Worm (Caenorhabditis elegans) whole organism, L1 larva: ENCODE measurements around the gene nhr-268.

Experiments used
- C16A3.4 ChIP-seq: fragments of 150-350 bp; optimal IDR thresholded peaks from 2 replicates; lab custom pipeline; 2014; ENCODE audit warnings: missing biosample characterization, missing genetic modification characterization
- C34B4.2 ChIP-seq: sonication (generic microtip); optimal IDR thresholded peaks from 2 replicates; lab custom pipeline; 2017; ENCODE audit warnings: mild to moderate bottlenecking, missing genetic modification characterization, missing compliant biosample characterization
- F16B12.6 ChIP-seq: fragments of 150-350 bp; optimal IDR thresholded peaks from 2 replicates; lab custom pipeline; 2014; ENCODE audit warnings: missing biosample characterization, missing genetic modification characterization
- Y116A8C.19 ChIP-seq: sonication (generic microtip); optimal IDR thresholded peaks from 2 replicates; lab custom pipeline; 2016; ENCODE audit warnings: missing compliant biosample characterization, missing genetic modification characterization, borderline replicate concordance
- aly-2 ChIP-seq: fragments of 150-350 bp; optimal IDR thresholded peaks from 2 replicates; lab custom pipeline; 2014; ENCODE audit warnings: missing biosample characterization, missing genetic modification characterization
- blmp-1 ChIP-seq: fragments of 150-350 bp; optimal IDR thresholded peaks from 2 replicates; lab custom pipeline; 2014; ENCODE audit warnings: missing biosample characterization, missing genetic modification characterization
- ces-1 ChIP-seq: fragments of 150-350 bp; optimal IDR thresholded peaks from 2 replicates; lab custom pipeline; 2014; ENCODE audit warnings: missing biosample characterization, missing genetic modification reagents, missing genetic modification characterization
- dpl-1 ChIP-seq, 3 experiments: fragments of 150-350 bp in 2 of 3; sonication (generic microtip) in 1 of 3; optimal IDR thresholded peaks; 2 replicates each; lab custom pipeline; 2014 to 2017; ENCODE audit warnings: missing biosample characterization in 3 of 3, missing genetic modification characterization in 3 of 3, missing genetic modification reagents in 3 of 3
- dsc-1 ChIP-seq: sonication (generic microtip); optimal IDR thresholded peaks from 2 replicates; lab custom pipeline; 2016; ENCODE audit warnings: mild to moderate bottlenecking, missing genetic modification characterization, missing compliant biosample characterization
- efl-1 ChIP-seq, 4 experiments: fragments of 150-350 bp; optimal IDR thresholded peaks in 3 of 4; peaks in 1 of 4; 1 replicate in 1 of 4; 2 replicates in 3 of 4; lab custom pipeline; 2014; ENCODE audit warnings: missing biosample characterization in 2 of 4, missing genetic modification characterization in 2 of 4, missing genetic modification reagents in 2 of 4
- efl-3 ChIP-seq: fragments of 200-800 bp; sonication (Bioruptor generic); optimal IDR thresholded peaks from 2 replicates; lab custom pipeline; 2018; ENCODE audit warnings: mild to moderate bottlenecking, missing genetic modification characterization, missing compliant biosample characterization
- egl-13 ChIP-seq: sonication (generic microtip); optimal IDR thresholded peaks from 2 replicates; lab custom pipeline; 2016; ENCODE audit warnings: missing genotype, missing genetic modification reagents, missing genetic modification characterization, missing compliant biosample characterization
- egl-27 ChIP-seq, 2 experiments: fragments of 150-350 bp in 1 of 2; sonication (generic microtip); optimal IDR thresholded peaks; 3 replicates each; lab custom pipeline; 2017 to 2018; ENCODE audit warnings: missing biosample characterization in 2 of 2, missing genetic modification characterization in 2 of 2, missing genetic modification reagents in 2 of 2
- elt-2 ChIP-seq: sonication (generic microtip); optimal IDR thresholded peaks from 2 replicates; lab custom pipeline; 2016; ENCODE audit warnings: missing genetic modification characterization, mild to moderate bottlenecking, inconsistent platforms, missing compliant biosample characterization, missing genetic modification reagents
- elt-3 ChIP-seq, 6 experiments: fragments of 150-350 bp in 1 of 6; sonication (generic microtip); optimal IDR thresholded peaks; 2 replicates each; lab custom pipeline; 2017 to 2018; ENCODE audit warnings: missing biosample characterization in 6 of 6, missing genetic modification characterization in 6 of 6, inconsistent platforms in 1 of 6
- fkh-10 ChIP-seq: sonication (generic microtip); optimal IDR thresholded peaks from 2 replicates; lab custom pipeline; 2017; ENCODE audit warnings: missing biosample characterization, missing genetic modification reagents, missing genetic modification characterization
- fkh-8 ChIP-seq: sonication (generic microtip); optimal IDR thresholded peaks from 2 replicates; lab custom pipeline; 2016; ENCODE audit warnings: mild to moderate bottlenecking, missing genetic modification characterization, missing compliant biosample characterization
- grh-1 ChIP-seq: fragments of 200-800 bp; sonication (Bioruptor generic); IDR thresholded peaks from 2 replicates; pipeline ENCODE4 v1.3.6; 2022; ENCODE audit warnings: missing genetic modification reagents, missing genetic modification characterization, missing compliant biosample characterization
- hlh-17 ChIP-seq: fragments of 200-800 bp; sonication (Bioruptor generic); optimal IDR thresholded peaks from 2 replicates; lab custom pipeline; 2018; ENCODE audit warnings: missing genetic modification characterization, mild to moderate bottlenecking, missing compliant biosample characterization, moderate library complexity, borderline replicate concordance
- irx-1 ChIP-seq: sonication (generic microtip); optimal IDR thresholded peaks from 2 replicates; lab custom pipeline; 2016; ENCODE audit warnings: missing genetic modification characterization, missing compliant biosample characterization
- lin-13 ChIP-seq: fragments of 150-350 bp; optimal IDR thresholded peaks from 2 replicates; lab custom pipeline; 2014; ENCODE audit warnings: missing biosample characterization, missing genetic modification reagents, missing genetic modification characterization
- lin-14 ChIP-seq: fragments of 200-800 bp; sonication (Bioruptor generic); optimal IDR thresholded peaks from 2 replicates; lab custom pipeline; 2018; ENCODE audit warnings: mild to moderate bottlenecking, missing genetic modification characterization, moderate library complexity, missing compliant biosample characterization
- lsy-2 ChIP-seq, 2 experiments: fragments of 150-350 bp; optimal IDR thresholded peaks; 2 replicates each; lab custom pipeline; 2014; ENCODE audit warnings: missing biosample characterization in 2 of 2, missing genetic modification characterization in 2 of 2
- mab-9 ChIP-seq: fragments of 200-800 bp; sonication (Bioruptor generic); IDR thresholded peaks from 2 replicates; pipeline ENCODE4 v1.3.6; 2022; ENCODE audit warnings: missing genetic modification reagents, missing genetic modification characterization, missing compliant biosample characterization
- nhr-12 ChIP-seq: sonication (generic microtip); optimal IDR thresholded peaks from 2 replicates; lab custom pipeline; 2017; ENCODE audit warnings: missing biosample characterization, missing genetic modification characterization
- nhr-19 ChIP-seq: fragments of 200-800 bp; sonication (Bioruptor generic); conservative IDR thresholded peaks from 2 replicates; pipeline ENCODE4 v1.3.6; 2022; ENCODE audit warnings: missing genetic modification characterization, missing compliant biosample characterization
- nhr-237 ChIP-seq: fragments of 150-350 bp; optimal IDR thresholded peaks from 2 replicates; lab custom pipeline; 2014; ENCODE audit warnings: missing biosample characterization, missing genetic modification characterization
- nhr-47 ChIP-seq: sonication (generic microtip); optimal IDR thresholded peaks from 2 replicates; lab custom pipeline; 2016; ENCODE audit warnings: mild to moderate bottlenecking, missing genetic modification characterization, moderate library complexity, missing compliant biosample characterization
- nhr-71 ChIP-seq: sonication (generic microtip); optimal IDR thresholded peaks from 2 replicates; lab custom pipeline; 2016; ENCODE audit warnings: mild to moderate bottlenecking, missing genetic modification characterization, moderate library complexity, missing compliant biosample characterization
- nhr-76 ChIP-seq: sonication (generic microtip); optimal IDR thresholded peaks from 2 replicates; lab custom pipeline; 2017; ENCODE audit warnings: missing biosample characterization, missing genetic modification characterization
- nhr-84 ChIP-seq: sonication (generic microtip); optimal IDR thresholded peaks from 2 replicates; lab custom pipeline; 2017; ENCODE audit warnings: missing biosample characterization, missing genetic modification characterization
- nhr-85 ChIP-seq: sonication (generic microtip); peaks from one replicate; lab custom pipeline; 2016; ENCODE audit warnings: missing genetic modification characterization, inconsistent platforms, missing compliant biosample characterization
- nhr-90 ChIP-seq: sonication (generic microtip); optimal IDR thresholded peaks from 2 replicates; lab custom pipeline; 2016; ENCODE audit warnings: mild to moderate bottlenecking, missing genetic modification characterization, missing compliant biosample characterization; ENCODE audit not compliant: poor library complexity
- pag-3 ChIP-seq: sonication (generic microtip); optimal IDR thresholded peaks from 2 replicates; lab custom pipeline; 2017; ENCODE audit warnings: missing genetic modification characterization, mild to moderate bottlenecking, missing compliant biosample characterization, antibody characterized with exemption, borderline replicate concordance; ENCODE audit not compliant: insufficient read depth
- pax-3 ChIP-seq: fragments of 200-800 bp; sonication (Bioruptor generic); optimal IDR thresholded peaks from 2 replicates; lab custom pipeline; 2018; ENCODE audit warnings: mild to moderate bottlenecking, missing genetic modification characterization, moderate library complexity, missing compliant biosample characterization
- pqm-1 ChIP-seq: sonication (generic microtip); optimal IDR thresholded peaks from 3 replicates; lab custom pipeline; 2017; ENCODE audit warnings: missing biosample characterization, missing genetic modification characterization
- skn-1 ChIP-seq: fragments of 150-350 bp; optimal IDR thresholded peaks from 2 replicates; lab custom pipeline; 2014; ENCODE audit warnings: missing biosample characterization, missing genetic modification characterization
- snpc-4 ChIP-seq: fragments of 150-350 bp; optimal IDR thresholded peaks from 2 replicates; lab custom pipeline; 2014; ENCODE audit warnings: missing biosample characterization, missing genetic modification characterization
- sptf-1 ChIP-seq: fragments of 150-350 bp; optimal IDR thresholded peaks from 2 replicates; lab custom pipeline; 2014; ENCODE audit warnings: missing biosample characterization, missing genetic modification characterization
- sup-37 ChIP-seq: fragments of 200-800 bp; sonication (Bioruptor generic); optimal IDR thresholded peaks from 2 replicates; lab custom pipeline; 2018; ENCODE audit warnings: mild to moderate bottlenecking, missing genetic modification characterization, missing compliant biosample characterization
- tlp-1 ChIP-seq: fragments of 150-350 bp; optimal IDR thresholded peaks from 2 replicates; lab custom pipeline; 2014; ENCODE audit warnings: missing biosample characterization, missing genetic modification characterization
- unc-30 ChIP-seq: sonication (generic microtip); optimal IDR thresholded peaks from 2 replicates; lab custom pipeline; 2017; ENCODE audit warnings: missing biosample characterization, missing genetic modification characterization
- unc-98 ChIP-seq: fragments of 200-800 bp; sonication (Bioruptor generic); IDR thresholded peaks from 2 replicates; pipeline ENCODE4 v1.3.6; 2022; ENCODE audit warnings: missing genetic modification characterization, missing compliant biosample characterization
- vab-15 ChIP-seq: sonication (generic microtip); optimal IDR thresholded peaks from 2 replicates; lab custom pipeline; 2017; ENCODE audit warnings: missing genotype, mild to moderate bottlenecking, missing genetic modification characterization, missing compliant biosample characterization
- zag-1 ChIP-seq: fragments of 150-350 bp; optimal IDR thresholded peaks from 2 replicates; lab custom pipeline; 2014; ENCODE audit warnings: missing biosample characterization, missing genetic modification characterization
- zip-4 ChIP-seq: fragments of 200-800 bp; sonication (Bioruptor generic); optimal IDR thresholded peaks from 2 replicates; lab custom pipeline; 2018; ENCODE audit warnings: mild to moderate bottlenecking, missing genetic modification characterization, moderate library complexity, missing compliant biosample characterization
- ztf-11 ChIP-seq, 2 experiments: sonication (generic microtip); optimal IDR thresholded peaks; 2 replicates each; lab custom pipeline; 2016 to 2017; ENCODE audit warnings: missing genetic modification characterization in 2 of 2, missing biosample characterization in 1 of 2, missing compliant biosample characterization in 1 of 2

The nhr-268 gene

ce11 chrV:15702263-15702662 lies 12.2 kb downstream of the nhr-268 start, which contains the start of gene nhr-53:
Gene nhr-53 (minus strand): TSS chrV:15702363.
- TF ChIP-seq efl-1 (optimal IDR thresholded peaks at IDR 0.05; lab: Kevin White, UChicago) (no peak), efl-1 (GFP tag; optimal IDR thresholded peaks at IDR 0.05 in 1 of 2; lab: Kevin White, UChicago) (peak in 1 of 2 experiments; percentile 30), elt-2 (tag; lab: Kevin White, UChicago) (no peak)
- TF ChIP-seq, all 84 proteins: peak for 1

ce11 chrV:15704745-15705144 lies 14.7 kb downstream of the nhr-268 start, which contains the start of gene twk-34:
Gene twk-34 (plus strand): TSS chrV:15704960.
- TF ChIP-seq pax-3, result no peak
- peak; percentile 29 for TF ChIP-seq nhr-85 (tag; lab: Kevin White, UChicago)
- TF ChIP-seq blmp-1 (tag; lab: Kevin White, UChicago), result peak; percentile 5
- peak in 1 of 6 experiments; percentile 51 for TF ChIP-seq elt-3 (tag; optimal IDR thresholded peaks at IDR 0.05; lab: Kevin White, UChicago)

- TF ChIP-seq unc-30 (tag; lab: Kevin White, UChicago) (no peak), lin-14 (GFP tag; lab: Kevin White, UChicago) (peak; percentile 71), lin-13 (GFP tag; lab: Kevin White, UChicago) (no peak), ztf-11 (tag; optimal IDR thresholded peaks at IDR 0.05; lab: Kevin White, UChicago) (no peak), nhr-12 (no peak), skn-1 (tag; lab: Kevin White, UChicago) (no peak), nhr-19 (peak; percentile 38), grh-1 (GFP tag; lab: Robert Waterston, UW) (no peak; the same call in 1 of the 2 replicates), dpl-1 (GFP tag; optimal IDR thresholded peaks at IDR 0.05; lab: Kevin White, UChicago) (no peak), irx-1 (no peak), dsc-1 (tag; lab: Kevin White, UChicago) (no peak), sptf-1 (no peak), mab-9 (GFP tag; lab: Robert Waterston, UW) (no peak), lsy-2 (tag; optimal IDR thresholded peaks at IDR 0.05; lab: Kevin White, UChicago) (peak in 1 of 2 experiments; percentile 46), sup-37 (no peak), Y116A8C.19 (tag; lab: Kevin White, UChicago) (no peak), efl-1 (optimal IDR thresholded peaks at IDR 0.05; lab: Kevin White, UChicago) (no peak), efl-1 (GFP tag; optimal IDR thresholded peaks at IDR 0.05 in 1 of 2; lab: Kevin White, UChicago) (peak in 1 of 2 experiments; percentile 21), egl-13 (tag; lab: Kevin White, UChicago) (no peak), fkh-8 (tag; lab: Kevin White, UChicago) (no peak), nhr-47 (no peak), C34B4.2 (tag; lab: Kevin White, UChicago) (no peak), vab-15 (tag; lab: Kevin White, UChicago) (no peak), nhr-237 (tag; lab: Kevin White, UChicago) (no peak), hlh-17 (GFP tag; lab: Kevin White, UChicago) (no peak), ces-1 (no peak), unc-98 (no peak), nhr-90 (peak; percentile 11), snpc-4 (tag; lab: Kevin White, UChicago) (no peak), aly-2 (no peak), nhr-76 (no peak), nhr-71 (peak; percentile 52), pax-3 (no peak), nhr-84 (tag; lab: Kevin White, UChicago) (no peak), efl-3 (GFP tag; lab: Kevin White, UChicago) (no peak), tlp-1 (tag; lab: Kevin White, UChicago) (no peak), pqm-1 (no peak), blmp-1 (tag; lab: Kevin White, UChicago) (peak; percentile 57), fkh-10 (GFP tag; lab: Kevin White, UChicago) (no peak), zag-1 (tag; lab: Kevin White, UChicago) (no peak), zip-4 (no peak), pag-3 (tag; lab: Kevin White, UChicago) (peak; percentile 54), F16B12.6 (tag; lab: Kevin White, UChicago) (no peak), egl-27 (tag; optimal IDR thresholded peaks at IDR 0.05; lab: Kevin White, UChicago) (no peak), C16A3.4 (tag; lab: Kevin White, UChicago) (no peak)
Measured at ce11 chrV:15707982-15708381, 17.9 kb downstream of the nhr-268 start.
